Fruit fly (Drosophila melanogaster) whole organism, pupa: Measurements from ENCODE around the gene ihog.

ENCODE experiments used
- CG10348 ChIP-seq: fragments of 200-800 bp; sonication (Bioruptor generic); IDR thresholded peaks from 2 replicates; pipeline ENCODE4 v1.3.6; 2022; ENCODE audit warnings: missing biosample characterization, missing genetic modification characterization
- CG12605 ChIP-seq: fragments of 200-800 bp; sonication (Bioruptor generic); IDR thresholded peaks from 2 replicates; pipeline ENCODE4 v1.3.6; 2022; ENCODE audit warnings: missing biosample characterization, missing genetic modification characterization
- CG13204 ChIP-seq: fragments of 200-800 bp; sonication (Bioruptor generic); optimal IDR thresholded peaks from 2 replicates; lab custom pipeline; 2018; ENCODE audit warnings: missing biosample characterization, mild to moderate bottlenecking, missing genetic modification characterization, moderate library complexity
- CG14655 ChIP-seq: fragments of 200-800 bp; sonication (Bioruptor generic); optimal IDR thresholded peaks from 3 replicates; lab custom pipeline; 2017; ENCODE audit warnings: mild to moderate bottlenecking, missing biosample characterization, missing genetic modification reagents, missing genetic modification characterization
- CG15710 ChIP-seq: fragments of 200-800 bp; sonication (Bioruptor generic); optimal IDR thresholded peaks from 2 replicates; lab custom pipeline; 2018; ENCODE audit warnings: missing biosample characterization, mild to moderate bottlenecking, missing genetic modification characterization, moderate library complexity
- CG17806 ChIP-seq: fragments of 200-800 bp; sonication (Bioruptor generic); optimal IDR thresholded peaks from 2 replicates; lab custom pipeline; 2018; ENCODE audit warnings: missing biosample characterization, mild to moderate bottlenecking, missing genetic modification characterization, moderate library complexity
- CG32121 ChIP-seq: fragments of 200-800 bp; sonication (Bioruptor generic); IDR thresholded peaks from 2 replicates; pipeline ENCODE4 v1.3.6; 2022; ENCODE audit warnings: missing biosample characterization, missing genetic modification characterization
- CG34367 ChIP-seq: fragments of 200-800 bp; sonication (Bioruptor generic); optimal IDR thresholded peaks from 2 replicates; lab custom pipeline; 2018; ENCODE audit warnings: missing biosample characterization, mild to moderate bottlenecking, missing genetic modification characterization
- CG4496 ChIP-seq: fragments of 200-800 bp; sonication (Bioruptor generic); IDR thresholded peaks from 3 replicates; pipeline ENCODE4 v1.3.6; 2022; ENCODE audit warnings: missing biosample characterization, missing genetic modification characterization
- CG8159 ChIP-seq: fragments of 200-800 bp; sonication (Bioruptor generic); optimal IDR thresholded peaks from 3 replicates; lab custom pipeline; 2018; ENCODE audit warnings: missing biosample characterization, mild to moderate bottlenecking, missing genetic modification characterization, moderate library complexity
- CG8301 ChIP-seq: fragments of 200-800 bp; sonication (Bioruptor generic); optimal IDR thresholded peaks from 2 replicates; lab custom pipeline; 2018; ENCODE audit warnings: missing biosample characterization, mild to moderate bottlenecking, missing genetic modification characterization
- CG9948 ChIP-seq: fragments of 200-800 bp; sonication (Bioruptor generic); optimal IDR thresholded peaks from 2 replicates; lab custom pipeline; 2018; ENCODE audit warnings: missing biosample characterization, mild to moderate bottlenecking, missing genetic modification characterization, moderate library complexity
- D1 ChIP-seq: fragments of 200-800 bp; sonication (Bioruptor generic); optimal IDR thresholded peaks from 2 replicates; lab custom pipeline; 2018; ENCODE audit warnings: missing biosample characterization, mild to moderate bottlenecking, missing genetic modification characterization, moderate library complexity
- EcR ChIP-seq: fragments of 200-800 bp; sonication (Bioruptor generic); optimal IDR thresholded peaks from 3 replicates; lab custom pipeline; 2019; ENCODE audit warnings: missing biosample characterization, missing genetic modification characterization, mild to moderate bottlenecking, moderate library complexity, missing genetic modification reagents
- Ets98B ChIP-seq: fragments of 200-800 bp; sonication (Bioruptor generic); IDR thresholded peaks from 2 replicates; pipeline ENCODE4 v1.3.6; 2022; ENCODE audit warnings: missing biosample characterization, missing genetic modification characterization
- Pif1A ChIP-seq: fragments of 200-800 bp; sonication (Bioruptor generic); optimal IDR thresholded peaks from 3 replicates; lab custom pipeline; 2016; ENCODE audit warnings: missing biosample characterization, missing genetic modification characterization
- Pif1B ChIP-seq: fragments of 200-800 bp; sonication (Bioruptor generic); optimal IDR thresholded peaks from 3 replicates; lab custom pipeline; 2016; ENCODE audit warnings: missing biosample characterization, missing genetic modification characterization
- Snoo ChIP-seq: fragments of 200-800 bp; sonication (Bioruptor generic); optimal IDR thresholded peaks from 3 replicates; lab custom pipeline; 2017; ENCODE audit warnings: missing biosample characterization, mild to moderate bottlenecking, missing genetic modification characterization, inconsistent platforms
- fd96Ca ChIP-seq: fragments of 200-800 bp; sonication (Bioruptor generic); IDR thresholded peaks from 3 replicates; pipeline ENCODE4 v1.3.6; 2022; ENCODE audit warnings: missing biosample characterization, missing genetic modification characterization
- gl ChIP-seq: fragments of 200-800 bp; sonication (Bioruptor generic); optimal IDR thresholded peaks from 2 replicates; lab custom pipeline; 2018; ENCODE audit warnings: missing biosample characterization, mild to moderate bottlenecking, missing genetic modification characterization
- rn ChIP-seq: fragments of 200-800 bp; sonication (Bioruptor generic); IDR thresholded peaks from 2 replicates; pipeline ENCODE4 v1.3.6; 2022; ENCODE audit warnings: missing biosample characterization, missing genetic modification characterization

Gene ihog

DNA sequence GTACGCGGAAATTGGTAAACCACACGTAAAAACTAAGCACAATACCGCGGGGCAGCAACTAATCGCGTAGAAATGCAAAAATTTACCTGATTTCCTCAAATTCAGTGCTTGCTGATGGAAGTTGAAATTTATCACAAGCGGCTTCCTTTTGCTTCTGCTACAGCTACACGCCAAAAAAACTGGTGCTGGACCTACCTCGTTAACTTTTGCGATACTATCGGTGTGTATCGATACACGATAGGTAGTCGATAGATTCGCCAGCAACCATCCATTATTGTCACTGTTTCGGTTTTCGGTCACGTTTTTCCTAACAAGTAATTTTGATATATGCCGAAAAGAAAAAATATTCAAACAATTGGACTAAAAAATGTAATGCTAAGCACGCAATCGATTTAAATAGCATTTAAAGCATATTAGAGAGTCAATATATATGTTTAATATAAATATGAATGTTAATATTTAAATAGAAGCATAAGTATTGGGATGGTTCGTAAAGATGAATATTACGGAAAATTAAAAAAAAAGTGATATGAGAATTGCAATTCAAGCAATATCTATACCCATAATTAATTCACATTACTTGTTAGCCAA lies 18.9 kb upstream of the ihog start, which contains the start of gene Sumo:
Gene Sumo (minus strand): TSS at position 223 of the 591 bp plus-strand sequence.
- TF ChIP-seq CG15710 (peak; percentile 6), Ets98B (GFP tag; lab: Robert Waterston, UW) (peak; percentile 5; the same call in 1 of the 2 replicates), CG12605 (GFP tag; lab: Robert Waterston, UW) (no peak; the same call in 1 of the 2 replicates)

DNA sequence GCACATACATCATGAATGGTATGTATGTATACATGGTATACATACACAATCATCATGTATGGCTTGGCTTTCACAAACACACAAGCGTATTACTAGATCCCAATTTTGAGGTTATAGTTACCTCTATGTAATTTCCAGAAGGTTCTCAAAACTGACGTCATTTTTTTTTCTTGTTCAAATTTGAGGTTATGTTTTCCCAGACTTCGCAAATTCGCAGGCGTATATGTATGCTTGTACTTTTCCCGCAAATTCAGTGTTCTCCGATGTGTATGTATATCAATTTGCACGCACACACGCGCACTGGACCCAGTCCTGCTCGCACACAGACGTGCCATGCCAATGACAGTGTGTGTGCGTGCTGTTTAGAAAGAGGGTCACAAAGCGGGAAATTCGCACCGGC lies 17.7 kb upstream of the ihog start:
- TF ChIP-seq EcR (GFP tag; lab: Kevin White, UChicago) (peak; percentile 23), Ets98B (GFP tag; lab: Robert Waterston, UW) (no peak), CG8301 (tag; lab: Kevin White, UChicago) (no peak), CG4496 (0 out of 3 replicates have a peak, but pooled peaks have one; percentile 12), D1 (no peak)
- TF ChIP-seq, all 21 proteins: peak for 2

DNA sequence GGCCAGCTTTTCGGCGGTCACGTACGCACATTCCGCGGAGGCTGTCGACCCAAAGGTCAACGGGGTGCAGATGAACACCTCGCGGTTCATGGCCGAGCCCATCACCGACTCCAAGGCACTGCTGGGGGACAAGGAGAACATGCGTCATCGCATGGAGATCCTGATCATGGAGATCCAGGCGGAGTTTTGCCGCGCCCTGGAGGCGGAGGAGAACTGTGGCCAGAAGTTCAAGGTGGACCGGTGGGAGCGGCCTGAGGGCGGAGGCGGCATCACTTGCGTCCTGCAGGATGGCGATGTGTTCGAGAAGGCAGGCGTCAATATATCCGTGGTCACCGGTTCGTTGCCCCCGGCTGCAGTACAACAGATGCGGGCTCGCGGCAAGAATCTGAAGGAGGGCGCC lies 16.0 kb upstream of the ihog start:
- no peak for TF ChIP-seq D1
- no peak for TF ChIP-seq CG14655 (GFP tag; lab: Kevin White, UChicago)
- no peak for TF ChIP-seq rn (GFP tag; lab: Robert Waterston, UW)
- TF ChIP-seq Snoo: no peak
- TF ChIP-seq CG13204 (GFP tag; lab: Kevin White, UChicago): no peak
- TF ChIP-seq Pif1A (GFP tag; lab: Kevin White, UChicago): no peak

DNA sequence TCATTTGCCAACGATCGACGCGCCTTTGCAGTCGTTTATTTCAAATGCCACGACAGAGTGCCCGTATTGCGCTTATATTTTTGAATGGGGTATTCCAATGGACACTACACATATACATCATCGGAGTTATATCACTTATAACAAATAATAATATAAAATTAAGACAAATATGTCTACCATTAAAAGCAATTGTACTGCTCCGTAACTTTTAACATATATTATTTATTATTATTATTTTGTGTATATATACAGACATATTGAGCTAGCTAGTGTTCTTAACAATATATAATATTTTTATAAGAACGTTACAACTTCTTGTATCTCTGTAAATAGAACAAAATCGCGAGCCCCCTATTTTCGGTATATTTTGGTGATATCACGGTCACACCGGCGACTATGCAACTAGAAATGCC lies 15.4 kb upstream of the ihog start, which contains the start of the genes sip2 and Coprox:
Gene sip2 (minus strand): TSS at position 53 of the 413 bp plus-strand sequence.
Gene Coprox (plus strand): TSS at position 400 of the 413 bp plus-strand sequence.
- TF ChIP-seq CG13204 (GFP tag; lab: Kevin White, UChicago) (no peak), D1 (no peak), fd96Ca (GFP tag; lab: Robert Waterston, UW) (no peak), CG15710 (peak; percentile 66), EcR (GFP tag; lab: Kevin White, UChicago) (no peak), CG14655 (GFP tag; lab: Kevin White, UChicago) (no peak), Snoo (peak; percentile 48), CG12605 (GFP tag; lab: Robert Waterston, UW) (peak; percentile 25; the same call in 1 of the 2 replicates), CG9948 (tag; lab: Kevin White, UChicago) (peak; percentile 64), gl (no peak), Pif1B (no peak), Pif1A (GFP tag; lab: Kevin White, UChicago) (no peak), rn (GFP tag; lab: Robert Waterston, UW) (no peak), CG10348 (GFP tag; lab: Robert Waterston, UW) (no peak), CG8301 (tag; lab: Kevin White, UChicago) (no peak), CG32121 (GFP tag; lab: Robert Waterston, UW) (no peak; the same call in 1 of the 2 replicates), Ets98B (GFP tag; lab: Robert Waterston, UW) (peak; percentile 33; the same call in 1 of the 2 replicates), CG34367 (tag; lab: Kevin White, UChicago) (peak; percentile 38), CG4496 (peak; percentile 35; the same call in 2 of the 3 replicates), CG17806 (peak; percentile 63), CG8159 (tag; lab: Kevin White, UChicago) (peak; percentile 74)

DNA sequence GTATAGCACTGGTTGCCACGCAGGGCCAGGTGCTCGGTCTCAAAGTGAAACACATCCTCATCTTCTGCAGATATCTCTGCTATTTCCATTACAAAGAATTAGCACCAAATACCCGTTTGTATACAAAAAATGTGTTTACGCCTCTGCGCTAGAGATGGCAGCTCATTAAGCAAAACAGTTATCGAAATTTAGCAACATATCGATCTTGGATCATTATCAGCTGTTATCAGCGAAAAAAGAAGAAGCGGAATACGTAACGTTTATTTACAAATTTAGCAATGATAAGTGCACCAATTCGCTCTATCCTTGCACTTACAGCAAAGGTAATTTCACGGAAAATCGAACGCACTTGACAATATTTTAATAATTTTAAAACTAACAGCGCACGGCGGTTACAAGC lies 11.6 kb upstream of the ihog start, which contains the start of the genes Atac1 and Hmgcl:
Gene Atac1 (minus strand): TSS at position 164 of the 400 bp plus-strand sequence.
Gene Hmgcl (plus strand): TSS at position 213 of the 400 bp plus-strand sequence.
- TF ChIP-seq CG12605 (GFP tag; lab: Robert Waterston, UW) (no peak), Ets98B (GFP tag; lab: Robert Waterston, UW) (no peak), CG8301 (tag; lab: Kevin White, UChicago) (no peak), D1 (no peak), EcR (GFP tag; lab: Kevin White, UChicago) (no peak), CG17806 (no peak), fd96Ca (GFP tag; lab: Robert Waterston, UW) (no peak), CG9948 (tag; lab: Kevin White, UChicago) (no peak), CG13204 (GFP tag; lab: Kevin White, UChicago) (no peak), Snoo (no peak), Pif1A (GFP tag; lab: Kevin White, UChicago) (no peak), rn (GFP tag; lab: Robert Waterston, UW) (no peak), CG15710 (no peak), Pif1B (no peak), gl (no peak), CG14655 (GFP tag; lab: Kevin White, UChicago) (no peak), CG8159 (tag; lab: Kevin White, UChicago) (no peak), CG32121 (GFP tag; lab: Robert Waterston, UW) (no peak), CG34367 (tag; lab: Kevin White, UChicago) (no peak), CG10348 (GFP tag; lab: Robert Waterston, UW) (no peak)

DNA sequence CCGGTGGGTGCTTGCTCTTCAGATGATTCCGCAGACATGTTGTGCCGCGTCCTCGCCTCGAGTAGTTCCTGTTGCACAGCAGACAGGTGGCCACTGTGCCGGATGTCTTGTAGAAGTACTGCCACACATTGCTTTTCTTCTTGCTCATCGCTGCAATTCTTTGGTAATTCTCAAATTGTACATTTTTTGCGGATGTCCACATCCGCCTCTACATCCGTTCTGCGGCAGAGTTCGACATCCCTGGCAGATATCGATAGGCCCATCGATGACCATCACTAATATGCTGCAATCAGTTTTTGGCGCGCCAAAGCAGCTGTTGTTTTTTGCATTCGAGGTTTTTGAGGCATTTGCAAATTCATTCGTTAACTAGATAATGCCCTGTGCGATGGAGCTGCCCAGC lies 8.1 kb upstream of the ihog start, which contains the start of the genes CG13775 and CG3430:
Gene CG13775 (minus strand): TSS at position 226 of the 400 bp plus-strand sequence.
Gene CG3430 (plus strand): TSS at position 284 of the 400 bp plus-strand sequence.
- TF ChIP-seq CG17806 (no peak), EcR (GFP tag; lab: Kevin White, UChicago) (no peak), gl (no peak), CG12605 (GFP tag; lab: Robert Waterston, UW) (no peak), CG8159 (tag; lab: Kevin White, UChicago) (no peak), CG32121 (GFP tag; lab: Robert Waterston, UW) (peak; percentile 35; the same call in 1 of the 2 replicates)
- TF ChIP-seq, all 21 proteins: peak for 1
